Worm (Caenorhabditis elegans) whole organism, L4/young adult: Measurements from ENCODE around the gene C08D8.7.

Experiments
- W03F9.2 ChIP-seq: fragments of 150-350 bp; optimal IDR thresholded peaks from 2 replicates; lab custom pipeline; 2014; ENCODE audit warnings: missing biosample characterization, missing genetic modification characterization
- him-1 ChIP-seq: sonication (generic microtip); optimal IDR thresholded peaks from 2 replicates; lab custom pipeline; 2016; ENCODE audit warnings: missing genotype, missing genetic modification reagents, missing genetic modification characterization, missing compliant biosample characterization

- no peak for TF ChIP-seq W03F9.2 (tag; lab: Kevin White, UChicago)
- no peak for TF ChIP-seq him-1 (tag; lab: Kevin White, UChicago)
Observed at ce11 chrV:8342416-8342815, 1.4 kb downstream of the C08D8.7 start.
